Worm (Caenorhabditis elegans) whole organism, young adult: ENCODE measurements around the gene Y54G2A.77.

Experiments used
- F52B5.7 ChIP-seq: sonication (generic microtip); optimal IDR thresholded peaks from 2 replicates; lab custom pipeline; 2016; ENCODE audit warnings: mild to moderate bottlenecking, missing genetic modification characterization, missing compliant biosample characterization
- F57A8.1 ChIP-seq: fragments of 200-800 bp; sonication (Bioruptor generic); optimal IDR thresholded peaks from 2 replicates; lab custom pipeline; 2018; ENCODE audit warnings: mild to moderate bottlenecking, missing genetic modification characterization, moderate library complexity, missing compliant biosample characterization
- ceh-91 ChIP-seq: fragments of 200-800 bp; sonication (Bioruptor generic); IDR thresholded peaks from 2 replicates; pipeline ENCODE4 v1.3.6; 2022; ENCODE audit warnings: missing genetic modification reagents, missing genetic modification characterization, missing compliant biosample characterization
- egl-18 ChIP-seq: fragments of 200-800 bp; sonication (Bioruptor generic); IDR thresholded peaks from 2 replicates; pipeline ENCODE4 v1.3.6; 2022; ENCODE audit warnings: missing genetic modification reagents, missing genetic modification characterization, missing compliant biosample characterization
- egl-44 ChIP-seq: fragments of 200-800 bp; sonication (Bioruptor generic); IDR thresholded peaks from 2 replicates; pipeline ENCODE4 v1.3.6; 2022; ENCODE audit warnings: missing genetic modification reagents, missing genetic modification characterization, missing compliant biosample characterization
- ekl-4 ChIP-seq: fragments of 200-800 bp; sonication (Bioruptor generic); IDR thresholded peaks from 2 replicates; pipeline ENCODE4 v1.3.6; 2022; ENCODE audit warnings: missing genetic modification reagents, missing genetic modification characterization, missing compliant biosample characterization
- him-1 ChIP-seq: sonication (generic microtip); optimal IDR thresholded peaks from 2 replicates; lab custom pipeline; 2016; ENCODE audit warnings: missing genotype, missing genetic modification reagents, missing genetic modification characterization, missing compliant biosample characterization
- nhr-27 ChIP-seq: fragments of 200-800 bp; sonication (Bioruptor generic); optimal IDR thresholded peaks from 2 replicates; lab custom pipeline; 2018; ENCODE audit warnings: mild to moderate bottlenecking, missing genetic modification characterization, moderate library complexity, missing compliant biosample characterization
- snpc-3.4 ChIP-seq: sonication (generic microtip); optimal IDR thresholded peaks from 2 replicates; lab custom pipeline; 2017; ENCODE audit warnings: missing genetic modification characterization, mild to moderate bottlenecking, missing compliant biosample characterization, antibody characterized with exemption, moderate library complexity, missing genotype, missing genetic modification reagents
- unc-130 ChIP-seq: sonication (generic microtip); optimal IDR thresholded peaks from 2 replicates; lab custom pipeline; 2016; ENCODE audit warnings: missing genetic modification reagents, missing genetic modification characterization, missing compliant biosample characterization

The Y54G2A.77 gene

ce11 chrIV:2809208-2809607, 46.7 kb downstream of the Y54G2A.77 start, which contains the start of gene Y54G2A.76:
TSS of gene Y54G2A.76 (plus strand) at chrIV:2809410.
- TF ChIP-seq snpc-3.4 (tag; lab: Kevin White, UChicago) (no peak), ekl-4 (GFP tag; lab: Robert Waterston, UW) (no peak), him-1 (tag; lab: Kevin White, UChicago) (no peak), egl-44 (no peak), egl-18 (GFP tag; lab: Robert Waterston, UW) (no peak), ceh-91 (GFP tag; lab: Robert Waterston, UW) (no peak), F57A8.1 (no peak), nhr-27 (tag; lab: Kevin White, UChicago) (no peak), F52B5.7 (tag; lab: Kevin White, UChicago) (no peak), unc-130 (GFP tag; lab: Kevin White, UChicago) (no peak)
